Fruit fly (Drosophila melanogaster): Measurements from ENCODE around the gene CG32857.
"Not testable (repeated sequence)": the region's sequence is repeated elsewhere in the genome, so short reads cannot be mapped to it uniquely, and the experiment has no call there.

- TF ChIP-seq CG8478, CTCF (optimal IDR thresholded peaks at IDR 0.05): not testable (repeated sequence)
Observed at dm6 chrX:21608820-21609219, 8.6 kb downstream of the CG32857 start, which contains the start of gene CG17450.
